Worm (Caenorhabditis elegans) whole organism, L4 larva: ENCODE results near the gene F32D8.4.
A peak's percentile ranks its signal among the peaks of the same experiment; 100 is the strongest.
"Not testable (repeated sequence)": the region's sequence is repeated elsewhere in the genome, so short reads cannot be mapped to it uniquely, and the experiment has no call there.

Experiments used
- D1046.2 ChIP-seq: fragments of 200-800 bp; sonication (Bioruptor generic); IDR thresholded peaks from 2 replicates; pipeline ENCODE4 v1.3.6; 2022; ENCODE audit warnings: missing genetic modification characterization, missing compliant biosample characterization
- F26F4.8 ChIP-seq: fragments of 200-800 bp; sonication (Bioruptor generic); conservative IDR thresholded peaks from 2 replicates; pipeline ENCODE4 v1.3.6; 2022; ENCODE audit warnings: missing genetic modification characterization, missing compliant biosample characterization
- F37D6.2 ChIP-seq: sonication (generic microtip); optimal IDR thresholded peaks from 2 replicates; lab custom pipeline; 2016; ENCODE audit warnings: mild to moderate bottlenecking, missing genetic modification characterization, missing compliant biosample characterization
- F44E2.7 ChIP-seq: fragments of 200-800 bp; sonication (Bioruptor generic); IDR thresholded peaks from 2 replicates; pipeline ENCODE4 v2.1.2; 2022; ENCODE audit warnings: missing genetic modification characterization, missing compliant biosample characterization
- T20F7.1 ChIP-seq: fragments of 200-800 bp; sonication (Bioruptor generic); optimal IDR thresholded peaks from 2 replicates; lab custom pipeline; 2018; ENCODE audit warnings: mild to moderate bottlenecking, missing genetic modification characterization, missing compliant biosample characterization
- Y48G9A.11 ChIP-seq: fragments of 200-800 bp; sonication (Bioruptor generic); IDR thresholded peaks from 2 replicates; pipeline ENCODE4 v1.3.6; 2022; ENCODE audit warnings: missing genetic modification reagents, missing genetic modification characterization, missing compliant biosample characterization
- ZK546.5 ChIP-seq, 2 experiments: sonication (generic microtip); optimal IDR thresholded peaks; 2 replicates each; lab custom pipeline; 2017; ENCODE audit warnings: missing biosample characterization in 2 of 2, missing genetic modification characterization in 2 of 2
- ceh-20 ChIP-seq: fragments of 200-800 bp; sonication (Bioruptor generic); IDR thresholded peaks from 2 replicates; pipeline ENCODE4 v1.3.6; 2022; ENCODE audit warnings: missing genetic modification reagents, missing genetic modification characterization, missing compliant biosample characterization
- ceh-28 ChIP-seq: fragments of 150-350 bp; optimal IDR thresholded peaks from 2 replicates; lab custom pipeline; 2014; ENCODE audit warnings: missing biosample characterization, missing genetic modification reagents, missing genetic modification characterization
- daf-12 ChIP-seq: fragments of 150-350 bp; optimal IDR thresholded peaks from 2 replicates; lab custom pipeline; 2014; ENCODE audit warnings: missing biosample characterization, missing genetic modification reagents, missing genetic modification characterization
- dmd-6 ChIP-seq: fragments of 200-800 bp; sonication (Bioruptor generic); IDR thresholded peaks from 2 replicates; pipeline ENCODE4 v1.3.6; 2022; ENCODE audit warnings: missing genetic modification reagents, missing genetic modification characterization, missing compliant biosample characterization
- dmd-8 ChIP-seq: fragments of 200-800 bp; sonication (Bioruptor generic); IDR thresholded peaks from 2 replicates; pipeline ENCODE4 v1.3.6; 2022; ENCODE audit warnings: missing genetic modification characterization, missing compliant biosample characterization
- dmd-9 ChIP-seq: fragments of 200-800 bp; sonication (Bioruptor generic); IDR thresholded peaks from 2 replicates; pipeline ENCODE4 v1.3.6; 2022; ENCODE audit warnings: missing genetic modification reagents, missing genetic modification characterization, missing compliant biosample characterization
- dve-1 ChIP-seq: sonication (generic microtip); optimal IDR thresholded peaks from 2 replicates; lab custom pipeline; 2017; ENCODE audit warnings: antibody characterized with exemption, mild to moderate bottlenecking, missing genetic modification characterization, missing compliant biosample characterization; ENCODE audit not compliant: insufficient read depth
- egl-43 ChIP-seq: fragments of 200-800 bp; sonication (Bioruptor generic); IDR thresholded peaks from 2 replicates; pipeline ENCODE4 v1.3.6; 2022; ENCODE audit warnings: missing genetic modification reagents, missing genetic modification characterization, missing compliant biosample characterization
- fkh-10 ChIP-seq: fragments of 150-350 bp; optimal IDR thresholded peaks from 2 replicates; lab custom pipeline; 2014; ENCODE audit warnings: missing biosample characterization, missing genetic modification reagents, missing genetic modification characterization
- hlh-11 ChIP-seq: fragments of 200-800 bp; sonication (Bioruptor generic); optimal IDR thresholded peaks from 2 replicates; lab custom pipeline; 2018; ENCODE audit warnings: mild to moderate bottlenecking, missing genetic modification characterization, missing compliant biosample characterization
- hlh-30 ChIP-seq: sonication (generic microtip); optimal IDR thresholded peaks from 2 replicates; lab custom pipeline; 2017; ENCODE audit warnings: antibody characterized with exemption, mild to moderate bottlenecking, missing genetic modification characterization, missing compliant biosample characterization; ENCODE audit not compliant: insufficient read depth
- hmg-1.1 ChIP-seq: fragments of 200-800 bp; sonication (Bioruptor generic); IDR thresholded peaks from 2 replicates; pipeline ENCODE4 v1.3.6; 2022; ENCODE audit warnings: missing genetic modification reagents, missing genetic modification characterization, missing compliant biosample characterization
- lim-7 ChIP-seq: fragments of 200-800 bp; sonication (Bioruptor generic); IDR thresholded peaks from 2 replicates; pipeline ENCODE4 v1.3.6; 2022; ENCODE audit warnings: missing genetic modification characterization, missing compliant biosample characterization
- lsy-2 ChIP-seq, 2 experiments: fragments of 150-350 bp in 1 of 2; sonication (generic microtip) in 1 of 2; optimal IDR thresholded peaks; 2 replicates each; lab custom pipeline; 2014 to 2017; ENCODE audit warnings: missing biosample characterization in 2 of 2, missing genetic modification characterization in 2 of 2
- mdl-1 ChIP-seq, 2 experiments: fragments of 150-350 bp in 1 of 2; sonication (generic microtip) in 1 of 2; optimal IDR thresholded peaks; 2 replicates each; lab custom pipeline; 2014 to 2017; ENCODE audit warnings: missing biosample characterization in 2 of 2, missing genetic modification characterization in 2 of 2
- mdt-29 ChIP-seq: fragments of 200-800 bp; sonication (Bioruptor generic); IDR thresholded peaks from 2 replicates; pipeline ENCODE4 v1.3.6; 2022; ENCODE audit warnings: missing genetic modification reagents, missing genetic modification characterization, missing compliant biosample characterization
- mep-1 ChIP-seq: fragments of 150-350 bp; sonication (generic microtip); optimal IDR thresholded peaks from 3 replicates; lab custom pipeline; 2014; ENCODE audit warnings: missing biosample characterization, missing genetic modification characterization
- nhr-237 ChIP-seq: sonication (generic microtip); optimal IDR thresholded peaks from 2 replicates; lab custom pipeline; 2017; ENCODE audit warnings: missing biosample characterization, missing genetic modification characterization
- nhr-28 ChIP-seq: fragments of 150-350 bp; optimal IDR thresholded peaks from 2 replicates; lab custom pipeline; 2014; ENCODE audit warnings: missing biosample characterization, missing genetic modification characterization
- nhr-41 ChIP-seq: fragments of 200-800 bp; sonication (Bioruptor generic); IDR thresholded peaks from 2 replicates; pipeline ENCODE4 v1.3.6; 2022; ENCODE audit warnings: missing genetic modification reagents, missing genetic modification characterization, missing compliant biosample characterization
- nhr-42 ChIP-seq: fragments of 200-800 bp; sonication (Bioruptor generic); IDR thresholded peaks from 2 replicates; pipeline ENCODE4 v1.3.6; 2022; ENCODE audit warnings: missing genetic modification characterization, missing compliant biosample characterization
- pha-4 ChIP-seq, 2 experiments: fragments of 150-350 bp in 1 of 2; fragments of 200-800 bp in 1 of 2; sonication (Bioruptor generic) in 1 of 2; IDR thresholded peaks in 1 of 2; optimal IDR thresholded peaks in 1 of 2; 2 replicates each; pipeline versions ENCODE4 v1.3.6 to Lab custom; 2014 to 2022; ENCODE audit warnings: missing genetic modification characterization in 2 of 2, missing genetic modification reagents in 2 of 2, missing biosample characterization in 1 of 2, missing compliant biosample characterization in 1 of 2
- saeg-2 ChIP-seq: fragments of 200-800 bp; sonication (Bioruptor generic); IDR thresholded peaks from 2 replicates; pipeline ENCODE4 v1.3.6; 2022; ENCODE audit warnings: missing genetic modification reagents, missing genetic modification characterization, missing compliant biosample characterization
- set-16 ChIP-seq: fragments of 200-800 bp; sonication (Bioruptor generic); IDR thresholded peaks from 2 replicates; pipeline ENCODE4 v1.3.6; 2022; ENCODE audit warnings: missing genetic modification reagents, missing genetic modification characterization, missing compliant biosample characterization
- unc-62 ChIP-seq, 3 experiments: fragments of 150-350 bp in 1 of 3; sonication (generic microtip); optimal IDR thresholded peaks in 2 of 3; peaks in 1 of 3; 1 replicate in 1 of 3; 2 replicates in 2 of 3; lab custom pipeline; 2014 to 2017; ENCODE audit warnings: missing biosample characterization in 3 of 3, missing genetic modification characterization in 3 of 3, missing genetic modification reagents in 3 of 3, missing genotype in 1 of 3
- ztf-7 ChIP-seq: fragments of 150-350 bp; optimal IDR thresholded peaks from 2 replicates; lab custom pipeline; 2014; ENCODE audit warnings: missing biosample characterization, missing genetic modification characterization

The F32D8.4 gene

ce11 chrV:10870050-10870449 is 23.3 kb downstream of the F32D8.4 start (continued):
- TF ChIP-seq T20F7.1 (GFP tag; lab: Kevin White, UChicago) (no peak), ceh-28 (no peak), nhr-28 (tag; lab: Kevin White, UChicago) (peak; percentile 2), F37D6.2 (tag; lab: Kevin White, UChicago) (no peak), nhr-237 (no peak), nhr-42 (GFP tag; lab: Robert Waterston, UW) (no peak), F26F4.8 (GFP tag; lab: Robert Waterston, UW) (no peak)
- TF ChIP-seq, all 104 proteins: peak for 9

DNA sequence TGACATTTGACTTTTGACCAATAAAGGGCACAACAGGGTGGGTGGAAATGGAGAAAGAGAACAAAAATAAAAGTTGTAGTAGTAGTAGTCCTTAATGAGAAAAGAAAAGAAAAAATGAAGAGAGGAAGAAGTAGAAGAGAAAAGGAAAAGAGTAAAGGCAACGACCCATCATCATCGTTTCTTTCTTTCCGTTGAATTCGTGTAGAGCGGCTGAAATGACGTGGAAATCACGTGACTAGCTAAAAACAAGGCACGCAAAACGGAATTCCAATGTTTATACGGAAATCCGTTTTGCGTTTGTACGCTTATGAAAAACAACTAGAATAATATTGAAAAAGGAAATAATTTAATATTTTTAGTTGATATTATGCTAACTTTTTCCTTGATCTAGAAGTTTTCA is 25.8 kb downstream of the F32D8.4 start:
- TF ChIP-seq nhr-28 (tag; lab: Kevin White, UChicago) (peak; percentile 38), mep-1 (tag; lab: Kevin White, UChicago) (no peak), ztf-7 (tag; lab: Kevin White, UChicago) (no peak), lsy-2 (tag; optimal IDR thresholded peaks at IDR 0.05; lab: Kevin White, UChicago) (peak in 1 of 2 experiments; percentile 35), daf-12 (tag; lab: Kevin White, UChicago) (no peak), hlh-11 (tag; lab: Kevin White, UChicago) (peak; percentile 25), pha-4 (GFP tag; IDR thresholded peaks at IDR 0.05; lab: Robert Waterston, UW) (0 out of 2 replicates have a peak, but pooled peaks have one; percentile 30), pha-4 (tag; optimal IDR thresholded peaks at IDR 0.05; lab: Kevin White, UChicago) (no peak), ZK546.5 (tag; optimal IDR thresholded peaks at IDR 0.05; lab: Kevin White, UChicago) (no peak), mdl-1 (tag; optimal IDR thresholded peaks at IDR 0.05; lab: Kevin White, UChicago) (peak in 1 of 2 experiments; percentile 64), unc-62 (GFP tag; optimal IDR thresholded peaks at IDR 0.05 in 1 of 2; lab: Kevin White, UChicago) (peak in 1 of 2 experiments; percentile 96), unc-62 (tag; optimal IDR thresholded peaks at IDR 0.05; lab: Kevin White, UChicago) (no peak), hmg-1.1 (GFP tag; lab: Robert Waterston, UW) (0 out of 2 replicates have a peak, but pooled peaks have one; percentile 20), dve-1 (tag; lab: Kevin White, UChicago) (peak; percentile 38), fkh-10 (GFP tag; lab: Kevin White, UChicago) (peak; percentile 58), hlh-30 (tag; lab: Kevin White, UChicago) (peak; percentile 77), dmd-6 (GFP tag; lab: Robert Waterston, UW) (peak; percentile 42; the same call in 1 of the 2 replicates)

- peak; percentile 33; the same call in 1 of the 2 replicates for TF ChIP-seq mdt-29 (GFP tag; lab: Robert Waterston, UW)
- TF ChIP-seq unc-62 (GFP tag; optimal IDR thresholded peaks at IDR 0.05 in 1 of 2; lab: Kevin White, UChicago), result peak in 1 of 2 experiments; percentile 23
- TF ChIP-seq unc-62, pha-4 (tag; optimal IDR thresholded peaks at IDR 0.05; lab: Kevin White, UChicago): not testable (repeated sequence)
- TF ChIP-seq Y48G9A.11 (GFP tag; lab: Robert Waterston, UW), result 0 out of 2 replicates have a peak, but pooled peaks have one; percentile 53
- peak; percentile 48; the same call in 1 of the 2 replicates for TF ChIP-seq saeg-2
- peak; percentile 18; the same call in 1 of the 2 replicates for TF ChIP-seq hmg-1.1 (GFP tag; lab: Robert Waterston, UW)
- peak; percentile 16; the same call in 1 of the 2 replicates for TF ChIP-seq lim-7 (GFP tag; lab: Robert Waterston, UW)
- TF ChIP-seq F44E2.7 (GFP tag; lab: Robert Waterston, UW), result 0 out of 2 replicates have a peak, but pooled peaks have one; percentile 56
- TF ChIP-seq dmd-6 (GFP tag; lab: Robert Waterston, UW), result 0 out of 2 replicates have a peak, but pooled peaks have one; percentile 5
- 0 out of 2 replicates have a peak, but pooled peaks have one; percentile 8 for TF ChIP-seq pha-4 (GFP tag; IDR thresholded peaks at IDR 0.05; lab: Robert Waterston, UW)
- 0 out of 2 replicates have a peak, but pooled peaks have one; percentile 41 for TF ChIP-seq dmd-9 (GFP tag; lab: Robert Waterston, UW)
- 0 out of 2 replicates have a peak, but pooled peaks have one; percentile 35 for TF ChIP-seq ceh-20 (GFP tag; lab: Robert Waterston, UW)
- peak; percentile 49 for TF ChIP-seq set-16 (GFP tag; lab: Robert Waterston, UW)
- peak; percentile 45; the same call in 1 of the 2 replicates for TF ChIP-seq D1046.2
- TF ChIP-seq nhr-41 (GFP tag; lab: Robert Waterston, UW), result 0 out of 2 replicates have a peak, but pooled peaks have one; percentile 27
- peak; percentile 77 for TF ChIP-seq dmd-8 (GFP tag; lab: Robert Waterston, UW)
- peak; percentile 79 for TF ChIP-seq egl-43 (GFP tag; lab: Robert Waterston, UW)
These were observed 27.0 kb downstream of the F32D8.4 start for ce11 chrV:10866340-10866739.
